Fruit fly (Drosophila melanogaster) whole organism, embryonic: ENCODE results near the gene CG10589.
A peak's percentile ranks its signal among the peaks of the same experiment; 100 is the strongest.

ENCODE experiments used
- Aef1 ChIP-seq: fragments of 200-800 bp; sonication (Bioruptor generic); IDR thresholded peaks from 3 replicates; pipeline ENCODE4 v1.3.6; 2022; ENCODE audit warnings: missing biosample characterization, missing genetic modification characterization
- B-H2 ChIP-seq: fragments of 200-800 bp; sonication (Bioruptor generic); optimal IDR thresholded peaks from 2 replicates; lab custom pipeline; 2018; ENCODE audit warnings: missing biosample characterization, mild to moderate bottlenecking, missing genetic modification characterization
- BtbVII ChIP-seq: fragments of 200-800 bp; sonication (Bioruptor generic); optimal IDR thresholded peaks from 3 replicates; lab custom pipeline; 2017; ENCODE audit warnings: missing biosample characterization, mild to moderate bottlenecking, missing genetic modification characterization
- CG11695 ChIP-seq: fragments of 200-800 bp; sonication (Bioruptor generic); IDR thresholded peaks from 3 replicates; pipeline ENCODE4 v1.3.6; 2022; ENCODE audit warnings: missing biosample characterization, missing genetic modification characterization
- CG12071 ChIP-seq: fragments of 200-800 bp; sonication (Bioruptor generic); optimal IDR thresholded peaks from 3 replicates; lab custom pipeline; 2018; ENCODE audit warnings: missing biosample characterization, mild to moderate bottlenecking, missing genetic modification characterization
- CG1233 ChIP-seq: fragments of 200-800 bp; sonication (Bioruptor generic); optimal IDR thresholded peaks from 4 replicates; lab custom pipeline; 2018; ENCODE audit warnings: missing biosample characterization, mild to moderate bottlenecking, missing genetic modification characterization
- CG13424 ChIP-seq: fragments of 200-800 bp; sonication (Bioruptor generic); optimal IDR thresholded peaks from 2 replicates; lab custom pipeline; 2019; ENCODE audit warnings: missing biosample characterization, mild to moderate bottlenecking, missing genetic modification characterization, moderate library complexity
- CG15479 ChIP-seq: fragments of 200-800 bp; sonication (Bioruptor generic); optimal IDR thresholded peaks from 3 replicates; lab custom pipeline; 2019; ENCODE audit warnings: missing biosample characterization, mild to moderate bottlenecking, missing genetic modification characterization, moderate library complexity
- CG16813 ChIP-seq: fragments of 200-800 bp; sonication (Bioruptor generic); IDR thresholded peaks from 3 replicates; pipeline ENCODE4 v1.3.6; 2022; ENCODE audit warnings: missing biosample characterization, missing genetic modification characterization; ENCODE audit not compliant: partially characterized antibody
- CG17359 ChIP-seq: fragments of 200-800 bp; sonication (Bioruptor generic); optimal IDR thresholded peaks from 3 replicates; lab custom pipeline; 2018; ENCODE audit warnings: missing biosample characterization, mild to moderate bottlenecking, missing genetic modification characterization, moderate library complexity
- CG2120 ChIP-seq: fragments of 200-800 bp; sonication (Bioruptor generic); optimal IDR thresholded peaks from 3 replicates; lab custom pipeline; 2016; ENCODE audit warnings: missing biosample characterization, missing genetic modification characterization
- CG2875 ChIP-seq: fragments of 200-800 bp; sonication (Bioruptor generic); optimal IDR thresholded peaks from 2 replicates; lab custom pipeline; 2017; ENCODE audit warnings: missing biosample characterization, mild to moderate bottlenecking, missing genetic modification characterization, missing genetic modification reagents
- CG34376 ChIP-seq: fragments of 200-800 bp; sonication (Bioruptor generic); optimal IDR thresholded peaks from 2 replicates; lab custom pipeline; 2018; ENCODE audit warnings: missing biosample characterization, mild to moderate bottlenecking, missing genetic modification characterization
- CG3838 ChIP-seq: fragments of 200-800 bp; sonication (Bioruptor generic); optimal IDR thresholded peaks from 3 replicates; lab custom pipeline; 2016; ENCODE audit warnings: missing biosample characterization, missing genetic modification characterization
- CG4328 ChIP-seq: fragments of 200-800 bp; sonication (Bioruptor generic); optimal IDR thresholded peaks from 3 replicates; lab custom pipeline; 2017; ENCODE audit warnings: missing biosample characterization, missing genetic modification reagents, missing genetic modification characterization
- CG9609 ChIP-seq: fragments of 200-800 bp; sonication (Bioruptor generic); optimal IDR thresholded peaks from 3 replicates; lab custom pipeline; 2016; ENCODE audit warnings: missing biosample characterization, missing genetic modification characterization
- Camta ChIP-seq: fragments of 200-800 bp; sonication (Bioruptor generic); optimal IDR thresholded peaks from 2 replicates; lab custom pipeline; 2016; ENCODE audit warnings: missing biosample characterization, missing genetic modification characterization
- Dbx ChIP-seq: fragments of 200-800 bp; sonication (Bioruptor generic); IDR thresholded peaks from 3 replicates; pipeline ENCODE4 v1.3.6; 2022; ENCODE audit warnings: missing biosample characterization, missing genetic modification characterization
- Dll ChIP-seq: fragments of 200-800 bp; sonication (Bioruptor generic); IDR thresholded peaks from 4 replicates; pipeline ENCODE4 v1.3.6; 2022; ENCODE audit warnings: missing biosample characterization, missing genetic modification characterization; ENCODE audit not compliant: partially characterized antibody
- Fer2 ChIP-seq: fragments of 200-800 bp; sonication (Bioruptor generic); optimal IDR thresholded peaks from 2 replicates; lab custom pipeline; 2018; ENCODE audit warnings: missing biosample characterization, mild to moderate bottlenecking, missing genetic modification characterization, moderate library complexity
- HLHmδ ChIP-seq: fragments of 200-800 bp; sonication (Bioruptor generic); optimal IDR thresholded peaks from 2 replicates; lab custom pipeline; 2018; ENCODE audit warnings: missing biosample characterization, mild to moderate bottlenecking, missing genetic modification characterization, moderate library complexity
- Hr3 ChIP-seq: fragments of 200-800 bp; sonication (Bioruptor generic); optimal IDR thresholded peaks from 3 replicates; lab custom pipeline; 2016; ENCODE audit warnings: missing biosample characterization, missing genetic modification characterization
- Hr78 ChIP-seq, 2 experiments: fragments of 200-800 bp in 1 of 2; fragments of >200 bp in 1 of 2; sonication (Bioruptor generic) in 1 of 2; optimal IDR thresholded peaks; 2 replicates each; lab custom pipeline; 2017 to 2019; ENCODE audit warnings: missing biosample characterization in 2 of 2, missing genetic modification characterization in 2 of 2, mild to moderate bottlenecking in 1 of 2, moderate library complexity in 1 of 2
- Lim3 ChIP-seq: fragments of 200-800 bp; sonication (Bioruptor generic); IDR thresholded peaks from 2 replicates; pipeline ENCODE4 v1.3.6; 2022; ENCODE audit warnings: missing biosample characterization, missing genetic modification characterization
- Med ChIP-seq: fragments of 200-800 bp; sonication (Bioruptor generic); peaks from one replicate; lab custom pipeline; 2016; ENCODE audit warnings: missing biosample characterization, missing genetic modification characterization, mild to moderate bottlenecking, inconsistent platforms, moderate library complexity
- Mes4 ChIP-seq: fragments of 200-800 bp; sonication (Bioruptor generic); optimal IDR thresholded peaks from 2 replicates; lab custom pipeline; 2016; ENCODE audit warnings: missing biosample characterization, missing genetic modification characterization
- NK7.1 ChIP-seq: fragments of 200-800 bp; sonication (Bioruptor generic); optimal IDR thresholded peaks from 3 replicates; lab custom pipeline; 2016; ENCODE audit warnings: missing biosample characterization, missing genetic modification characterization
- Pdp1 ChIP-seq, 2 experiments: fragments of 200-800 bp; sonication (Bioruptor generic); optimal IDR thresholded peaks; 3 replicates each; lab custom pipeline; 2016; ENCODE audit warnings: missing biosample characterization in 2 of 2, missing genetic modification characterization in 2 of 2, mild to moderate bottlenecking in 1 of 2, moderate library complexity in 1 of 2
- Ravus ChIP-seq: fragments of 200-800 bp; sonication (Bioruptor generic); IDR thresholded peaks from 2 replicates; pipeline ENCODE4 v1.3.6; 2022; ENCODE audit warnings: missing biosample characterization, missing genetic modification characterization
- Sox102F ChIP-seq: fragments of 200-800 bp; sonication (Bioruptor generic); optimal IDR thresholded peaks from 2 replicates; lab custom pipeline; 2018; ENCODE audit warnings: missing biosample characterization, mild to moderate bottlenecking, missing genetic modification characterization, moderate library complexity
- Sry-β ChIP-seq: fragments of 200-800 bp; sonication (Bioruptor generic); optimal IDR thresholded peaks from 2 replicates; lab custom pipeline; 2018; ENCODE audit warnings: missing biosample characterization, mild to moderate bottlenecking, missing genetic modification characterization, moderate library complexity
- chif ChIP-seq, 2 experiments: fragments of 200-800 bp; sonication (Bioruptor generic); optimal IDR thresholded peaks; 3 replicates each; lab custom pipeline; 2016; ENCODE audit warnings: missing biosample characterization in 2 of 2, missing genetic modification characterization in 2 of 2
- emc ChIP-seq: fragments of 200-800 bp; sonication (Bioruptor generic); optimal IDR thresholded peaks from 2 replicates; lab custom pipeline; 2016; ENCODE audit warnings: missing biosample characterization, missing genetic modification characterization
- gce ChIP-seq: fragments of 200-800 bp; sonication (Bioruptor generic); IDR thresholded peaks from 3 replicates; pipeline ENCODE4 v1.3.6; 2022; ENCODE audit warnings: missing biosample characterization, missing genetic modification characterization
- gcm ChIP-seq: fragments of 200-800 bp; sonication (Bioruptor generic); optimal IDR thresholded peaks from 2 replicates; lab custom pipeline; 2019; ENCODE audit warnings: missing biosample characterization, mild to moderate bottlenecking, missing genetic modification characterization, moderate library complexity
- gcm2 ChIP-seq: fragments of 200-800 bp; sonication (Bioruptor generic); optimal IDR thresholded peaks from 2 replicates; lab custom pipeline; 2016; ENCODE audit warnings: missing biosample characterization, missing genetic modification characterization
- ind ChIP-seq: fragments of 200-800 bp; sonication (Bioruptor generic); optimal IDR thresholded peaks from 3 replicates; lab custom pipeline; 2016; ENCODE audit warnings: missing biosample characterization, missing genetic modification characterization
- kay ChIP-seq: fragments of 200-800 bp; sonication (Bioruptor generic); optimal IDR thresholded peaks from 2 replicates; lab custom pipeline; 2016; ENCODE audit warnings: missing biosample characterization, missing genetic modification characterization
- kni ChIP-seq: fragments of 200-800 bp; sonication (Bioruptor generic); optimal IDR thresholded peaks from 3 replicates; lab custom pipeline; 2017; ENCODE audit warnings: mild to moderate bottlenecking, missing biosample characterization, missing genetic modification reagents, missing genetic modification characterization
- lmd ChIP-seq: fragments of 200-800 bp; sonication (Bioruptor generic); IDR thresholded peaks from 2 replicates; pipeline ENCODE4 v1.3.6; 2022; ENCODE audit warnings: missing biosample characterization, missing genetic modification characterization
- lola ChIP-seq, 3 experiments: fragments of >200 bp in 2 of 3; fragments of 200-800 bp in 1 of 3; sonication (Bioruptor generic) in 1 of 3; optimal IDR thresholded peaks; 2 replicates each; lab custom pipeline; 2017 to 2019; ENCODE audit warnings: missing biosample characterization in 3 of 3, missing genetic modification characterization in 3 of 3, mild to moderate bottlenecking in 1 of 3, moderate library complexity in 1 of 3
- mld ChIP-seq: fragments of 200-800 bp; sonication (Bioruptor generic); IDR thresholded peaks from 3 replicates; pipeline ENCODE4 v1.3.6; 2022; ENCODE audit warnings: missing biosample characterization, missing genetic modification characterization; ENCODE audit not compliant: partially characterized antibody
- pho ChIP-seq: fragments of 200-800 bp; sonication (Bioruptor generic); optimal IDR thresholded peaks from 2 replicates; lab custom pipeline; 2016; ENCODE audit warnings: missing biosample characterization, missing genetic modification characterization
- phol ChIP-seq: fragments of 200-800 bp; sonication (Bioruptor generic); optimal IDR thresholded peaks from 3 replicates; lab custom pipeline; 2018; ENCODE audit warnings: missing biosample characterization, mild to moderate bottlenecking, missing genetic modification characterization, moderate library complexity
- psq ChIP-seq: fragments of 200-800 bp; sonication (Bioruptor generic); optimal IDR thresholded peaks from 2 replicates; lab custom pipeline; 2017; ENCODE audit warnings: missing biosample characterization, missing genetic modification characterization
- ranshi ChIP-seq: fragments of 200-800 bp; sonication (Bioruptor generic); IDR thresholded peaks from 2 replicates; pipeline ENCODE4 v1.3.6; 2022; ENCODE audit warnings: missing biosample characterization, missing genetic modification characterization
- seq ChIP-seq: fragments of 200-800 bp; sonication (Bioruptor generic); IDR thresholded peaks from 2 replicates; pipeline ENCODE4 v1.3.6; 2022; ENCODE audit warnings: missing biosample characterization, missing genetic modification characterization
- slbo ChIP-seq: fragments of 200-800 bp; sonication (Bioruptor generic); IDR thresholded peaks from 2 replicates; pipeline ENCODE4 v1.3.6; 2022; ENCODE audit warnings: missing biosample characterization, missing genetic modification characterization
- tgo ChIP-seq: fragments of 200-800 bp; sonication (Bioruptor generic); IDR thresholded peaks from 3 replicates; pipeline ENCODE4 v1.3.6; 2022; ENCODE audit warnings: missing biosample characterization, missing genetic modification characterization
- vvl ChIP-seq: fragments of 200-800 bp; sonication (Bioruptor generic); IDR thresholded peaks from 2 replicates; pipeline ENCODE4 v1.3.6; 2022; ENCODE audit warnings: missing biosample characterization, missing genetic modification characterization
- wor ChIP-seq: fragments of 200-800 bp; sonication (Bioruptor generic); IDR thresholded peaks from 2 replicates; pipeline ENCODE4 v1.3.6; 2022; ENCODE audit warnings: missing biosample characterization, missing genetic modification characterization

The CG10589 gene

DNA sequence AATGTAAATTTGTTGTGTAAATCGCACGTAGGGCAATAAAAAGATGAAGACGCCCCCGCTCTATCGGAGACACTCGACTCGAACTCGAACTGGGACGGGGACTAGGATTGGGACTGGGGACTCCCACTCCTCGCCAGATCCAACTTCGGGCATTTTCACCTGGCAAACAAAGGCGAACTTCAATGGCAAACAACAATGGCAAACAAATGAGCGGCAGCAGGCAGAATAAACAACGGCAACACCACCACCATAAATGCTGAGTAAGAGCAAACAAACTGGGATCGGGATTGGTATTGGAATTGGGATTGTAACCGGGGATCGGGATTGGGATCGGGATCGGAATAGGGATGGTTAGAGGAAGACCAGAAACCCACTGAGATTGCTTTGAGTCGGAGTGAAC, 16.6 kb downstream of the CG10589 start (continued):
- TF ChIP-seq phol (tag; lab: Kevin White, UChicago) (no peak), slbo (GFP tag; lab: Robert Waterston, UW) (no peak), ranshi (GFP tag; lab: Robert Waterston, UW) (no peak), kni (GFP tag; lab: Kevin White, UChicago) (peak; percentile 79), psq (GFP tag; lab: Kevin White, UChicago) (no peak), CG2120 (GFP tag; lab: Kevin White, UChicago) (no peak), CG16813 (GFP tag; lab: Robert Waterston, UW) (no peak), BtbVII (GFP tag; lab: Kevin White, UChicago) (no peak), Sox102F (GFP tag; lab: Kevin White, UChicago) (no peak), B-H2 (no peak), NK7.1 (GFP tag; lab: Kevin White, UChicago) (peak; percentile 23), ind (GFP tag; lab: Kevin White, UChicago) (no peak), HLHmδ (GFP tag; lab: Kevin White, UChicago) (peak; percentile 35), gcm (peak; percentile 44), lola (GFP tag; optimal IDR thresholded peaks at IDR 0.05; lab: Kevin White, UChicago) (peak in 1 of 3 experiments; percentile 26), wor (GFP tag; lab: Robert Waterston, UW) (no peak), Lim3 (GFP tag; lab: Robert Waterston, UW) (no peak), emc (GFP tag; lab: Kevin White, UChicago) (no peak), CG15479 (GFP tag; lab: Kevin White, UChicago) (no peak), vvl (0 out of 2 replicates have a peak, but pooled peaks have one; percentile 32), Dll (GFP tag; lab: Robert Waterston, UW) (no peak), Camta (GFP tag; lab: Kevin White, UChicago) (peak; percentile 26), CG34376 (GFP tag; lab: Kevin White, UChicago) (no peak), mld (GFP tag; lab: Robert Waterston, UW) (no peak), CG3838 (GFP tag; lab: Kevin White, UChicago) (peak; percentile 9), CG17359 (peak; percentile 34), Sry-β (GFP tag; lab: Kevin White, UChicago) (peak; percentile 33), Mes4 (GFP tag; lab: Kevin White, UChicago) (peak; percentile 38), CG4328 (peak; percentile 41), seq (GFP tag; lab: Robert Waterston, UW) (no peak), CG1233 (peak; percentile 22), Pdp1 (GFP tag; optimal IDR thresholded peaks at IDR 0.05; lab: Kevin White, UChicago) (no peak), CG9609 (GFP tag; lab: Kevin White, UChicago) (peak; percentile 12), gcm2 (GFP tag; lab: Kevin White, UChicago) (no peak), Fer2 (tag; lab: Kevin White, UChicago) (no peak), kay (GFP tag; lab: Kevin White, UChicago) (no peak), CG13424 (tag; lab: Kevin White, UChicago) (peak; percentile 18), CG2875 (GFP tag; lab: Kevin White, UChicago) (peak; percentile 42), CG11695 (GFP tag; lab: Robert Waterston, UW) (no peak), Aef1 (GFP tag; lab: Robert Waterston, UW) (no peak), lmd (GFP tag; lab: Robert Waterston, UW) (no peak), Med (GFP tag; lab: Kevin White, UChicago) (no peak), chif (GFP tag; optimal IDR thresholded peaks at IDR 0.05; lab: Kevin White, UChicago) (peak in 1 of 2 experiments; percentile 45), Dbx (GFP tag; lab: Robert Waterston, UW) (no peak), gce (no peak), Ravus (GFP tag; lab: Robert Waterston, UW) (no peak), tgo (GFP tag; lab: Robert Waterston, UW) (no peak), CG12071 (peak; percentile 26), Hr3 (no peak), Hr78 (GFP tag; optimal IDR thresholded peaks at IDR 0.05; lab: Kevin White, UChicago) (no peak), pho (no peak)
